Fruit fly (Drosophila melanogaster) S2 (cell line): ENCODE measurements around the gene mof.

Experiments
- CG8478 ChIP-seq: fragments of >200 bp; optimal IDR thresholded peaks from 2 replicates; lab custom pipeline; 2018
- CTCF ChIP-seq, 2 experiments: fragments of >200 bp; optimal IDR thresholded peaks; 2 replicates each; lab custom pipeline; 2018

dm6 chrX:5844980-5845379 is 31.7 kb downstream of the mof start, which contains the start of gene CG12729:
- TF ChIP-seq CTCF (optimal IDR thresholded peaks at IDR 0.05; lab: Kevin White, UChicago) (no peak), CG8478 (lab: Kevin White, UChicago) (no peak)
